Worm (Caenorhabditis elegans) whole organism, young adult: ENCODE measurements around the gene F11E6.6.

ENCODE experiments used
- F33H1.4 ChIP-seq: fragments of 200-800 bp; sonication (Bioruptor generic); IDR thresholded peaks from 2 replicates; pipeline ENCODE4 v1.3.6; 2022; ENCODE audit warnings: missing genetic modification reagents, missing genetic modification characterization, missing compliant biosample characterization
- Y56A3A.18 ChIP-seq: fragments of 200-800 bp; sonication (Bioruptor generic); IDR thresholded peaks from 2 replicates; pipeline ENCODE4 v1.3.6; 2022; ENCODE audit warnings: missing genetic modification reagents, missing genetic modification characterization, missing compliant biosample characterization
- attf-6 ChIP-seq: fragments of 200-800 bp; sonication (Bioruptor generic); IDR thresholded peaks from 2 replicates; pipeline ENCODE4 v1.3.6; 2022; ENCODE audit warnings: missing genetic modification reagents, missing genetic modification characterization, missing compliant biosample characterization
- fkh-3 ChIP-seq: sonication (generic microtip); optimal IDR thresholded peaks from 2 replicates; lab custom pipeline; 2016; ENCODE audit warnings: mild to moderate bottlenecking, missing genetic modification characterization, missing compliant biosample characterization
- nfya-2 ChIP-seq: fragments of 200-800 bp; sonication (Bioruptor generic); IDR thresholded peaks from 2 replicates; pipeline ENCODE4 v1.3.6; 2022; ENCODE audit warnings: missing genetic modification reagents, missing genetic modification characterization, missing compliant biosample characterization
- sea-2 ChIP-seq: fragments of 200-800 bp; sonication (Bioruptor generic); IDR thresholded peaks from 2 replicates; pipeline ENCODE4 v1.3.6; 2022; ENCODE audit warnings: missing genetic modification characterization, missing compliant biosample characterization
- ztf-22 ChIP-seq: fragments of 200-800 bp; sonication (Bioruptor generic); optimal IDR thresholded peaks from 2 replicates; lab custom pipeline; 2018; ENCODE audit warnings: mild to moderate bottlenecking, missing genetic modification characterization, moderate library complexity, missing compliant biosample characterization

ce11 chrIV:17465886-17466285 lies at the start of gene F11E6.6:
- TF ChIP-seq nfya-2 (GFP tag; lab: Robert Waterston, UW): no peak
- no peak for TF ChIP-seq sea-2
- TF ChIP-seq Y56A3A.18: no peak
- no peak for TF ChIP-seq ztf-22 (GFP tag; lab: Kevin White, UChicago)
- TF ChIP-seq fkh-3 (tag; lab: Kevin White, UChicago): no peak
- TF ChIP-seq F33H1.4 (GFP tag; lab: Robert Waterston, UW): no peak
- no peak for TF ChIP-seq attf-6
